Fruit fly (Drosophila melanogaster) whole organism, prepupa: ENCODE data around the gene Mgat2.

Source experiments
- CG16779 ChIP-seq: fragments of 200-800 bp; sonication (Bioruptor generic); optimal IDR thresholded peaks from 3 replicates; lab custom pipeline; 2017; ENCODE audit warnings: missing biosample characterization, mild to moderate bottlenecking, missing genetic modification characterization
- Hr38 ChIP-seq: sonication (Bioruptor generic); optimal IDR thresholded peaks from 2 replicates; lab custom pipeline; 2016; ENCODE audit warnings: missing biosample characterization, missing genetic modification characterization
- fd59A ChIP-seq: fragments of 200-800 bp; sonication (Bioruptor generic); optimal IDR thresholded peaks from 2 replicates; lab custom pipeline; 2017; ENCODE audit warnings: missing biosample characterization, mild to moderate bottlenecking, missing genetic modification characterization, missing genetic modification reagents
- svp ChIP-seq: fragments of 200-800 bp; sonication (Bioruptor generic); peaks from one replicate; lab custom pipeline; 2016; ENCODE audit warnings: missing biosample characterization, missing genetic modification characterization

DNA sequence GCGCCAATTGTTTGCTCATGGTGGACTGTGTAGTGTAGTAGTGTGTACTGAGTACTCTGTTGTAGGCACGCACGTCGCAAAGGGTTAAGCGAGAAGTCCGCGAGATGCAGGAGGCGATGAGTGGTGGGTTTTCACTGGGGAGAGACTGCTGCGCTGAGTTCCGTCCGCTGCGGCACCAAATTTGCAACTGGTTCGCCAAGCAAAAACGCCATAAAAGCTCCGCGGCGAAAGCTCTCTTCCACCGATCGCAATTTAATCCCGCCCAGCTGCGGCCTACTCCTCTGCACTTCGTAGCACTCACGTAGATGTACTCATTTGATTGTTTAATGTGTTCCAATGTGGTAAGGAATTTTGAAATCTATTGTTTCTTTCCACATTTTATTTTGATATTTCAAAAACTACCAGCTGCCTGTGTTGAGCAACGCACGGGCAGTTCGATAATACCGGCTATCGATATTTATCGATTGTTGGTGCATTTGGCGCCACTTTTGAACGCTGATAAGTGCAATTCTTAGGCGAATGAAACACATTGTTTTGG, 7.0 kb downstream of the Mgat2 start, which contains the start of gene CG7920:
- no peak for TF ChIP-seq fd59A (GFP tag; lab: Kevin White, UChicago)
- TF ChIP-seq svp (GFP tag; lab: Kevin White, UChicago), result peak; percentile 44
- TF ChIP-seq Hr38 (GFP tag; lab: Kevin White, UChicago), result no peak
- peak; percentile 52 for TF ChIP-seq CG16779
